Worm (Caenorhabditis elegans) whole organism, young adult: ENCODE data around the gene npp-15.
A peak's percentile ranks its signal among the peaks of the same experiment; 100 is the strongest.

ENCODE experiments used
- B0019.2 ChIP-seq: fragments of 200-800 bp; sonication (Bioruptor generic); conservative IDR thresholded peaks from 2 replicates; pipeline ENCODE4 v1.3.6; 2022; ENCODE audit warnings: missing genetic modification reagents, missing genetic modification characterization, missing compliant biosample characterization
- B0261.1 ChIP-seq: sonication (generic microtip); optimal IDR thresholded peaks from 2 replicates; lab custom pipeline; 2016; ENCODE audit warnings: mild to moderate bottlenecking, missing genetic modification characterization, moderate library complexity, missing compliant biosample characterization
- C06A6.2 ChIP-seq: fragments of 200-800 bp; sonication (Bioruptor generic); conservative IDR thresholded peaks from 2 replicates; pipeline ENCODE4 v1.3.6; 2022; ENCODE audit warnings: missing genetic modification characterization, missing compliant biosample characterization
- F23B12.7 ChIP-seq: sonication (generic microtip); optimal IDR thresholded peaks from 2 replicates; lab custom pipeline; 2017; ENCODE audit warnings: missing genetic modification characterization, mild to moderate bottlenecking, missing compliant biosample characterization, antibody characterized with exemption, moderate library complexity; ENCODE audit not compliant: insufficient read depth
- F57A8.1 ChIP-seq: fragments of 200-800 bp; sonication (Bioruptor generic); optimal IDR thresholded peaks from 2 replicates; lab custom pipeline; 2018; ENCODE audit warnings: mild to moderate bottlenecking, missing genetic modification characterization, moderate library complexity, missing compliant biosample characterization
- T26A5.8 ChIP-seq: sonication (generic microtip); optimal IDR thresholded peaks from 2 replicates; lab custom pipeline; 2016; ENCODE audit warnings: missing genetic modification characterization, missing compliant biosample characterization
- Y67H2A.10 ChIP-seq: fragments of 200-800 bp; sonication (Bioruptor generic); conservative IDR thresholded peaks from 2 replicates; pipeline ENCODE4 v1.3.6; 2022; ENCODE audit warnings: missing genetic modification reagents, missing genetic modification characterization, missing compliant biosample characterization
- ZK185.1 ChIP-seq: sonication (generic microtip); optimal IDR thresholded peaks from 2 replicates; lab custom pipeline; 2016; ENCODE audit warnings: mild to moderate bottlenecking, missing genetic modification characterization, missing compliant biosample characterization; ENCODE audit not compliant: poor library complexity, severe bottlenecking
- aptf-2 ChIP-seq: fragments of 200-800 bp; sonication (Bioruptor generic); conservative IDR thresholded peaks from 2 replicates; pipeline ENCODE4 v1.3.6; 2022; ENCODE audit warnings: missing genetic modification reagents, missing genetic modification characterization, missing compliant biosample characterization
- attf-5 ChIP-seq: fragments of 200-800 bp; sonication (Bioruptor generic); optimal IDR thresholded peaks from 2 replicates; lab custom pipeline; 2018; ENCODE audit warnings: mild to moderate bottlenecking, missing genetic modification characterization, missing compliant biosample characterization
- ceh-100 ChIP-seq: fragments of 200-800 bp; sonication (Bioruptor generic); IDR thresholded peaks from 2 replicates; pipeline ENCODE4 v1.3.6; 2022; ENCODE audit warnings: missing genetic modification reagents, missing genetic modification characterization, missing compliant biosample characterization
- ceh-79 ChIP-seq: sonication (generic microtip); optimal IDR thresholded peaks from 2 replicates; lab custom pipeline; 2017; ENCODE audit warnings: mild to moderate bottlenecking, missing genetic modification characterization, missing compliant biosample characterization
- efl-1 ChIP-seq: fragments of 150-350 bp; optimal IDR thresholded peaks from 2 replicates; lab custom pipeline; 2014; ENCODE audit warnings: missing biosample characterization, missing genetic modification reagents, missing genetic modification characterization
- egl-44 ChIP-seq: fragments of 200-800 bp; sonication (Bioruptor generic); IDR thresholded peaks from 2 replicates; pipeline ENCODE4 v1.3.6; 2022; ENCODE audit warnings: missing genetic modification reagents, missing genetic modification characterization, missing compliant biosample characterization
- ekl-4 ChIP-seq: fragments of 200-800 bp; sonication (Bioruptor generic); IDR thresholded peaks from 2 replicates; pipeline ENCODE4 v1.3.6; 2022; ENCODE audit warnings: missing genetic modification reagents, missing genetic modification characterization, missing compliant biosample characterization
- hlh-26 ChIP-seq: fragments of 200-800 bp; sonication (Bioruptor generic); conservative IDR thresholded peaks from 2 replicates; pipeline ENCODE4 v1.3.6; 2022; ENCODE audit warnings: missing genetic modification reagents, missing genetic modification characterization, missing compliant biosample characterization
- hmg-1.2 ChIP-seq: fragments of 200-800 bp; sonication (Bioruptor generic); IDR thresholded peaks from 2 replicates; pipeline ENCODE4 v1.3.6; 2022; ENCODE audit warnings: missing genetic modification reagents, missing genetic modification characterization, missing compliant biosample characterization
- lag-1 ChIP-seq: fragments of 200-800 bp; sonication (Bioruptor generic); IDR thresholded peaks from 2 replicates; pipeline ENCODE4 v1.3.6; 2022; ENCODE audit warnings: missing genetic modification reagents, missing genetic modification characterization, missing compliant biosample characterization
- lin-26 ChIP-seq: fragments of 200-800 bp; sonication (Bioruptor generic); IDR thresholded peaks from 2 replicates; pipeline ENCODE4 v1.3.6; 2022; ENCODE audit warnings: missing genetic modification reagents, missing genetic modification characterization, missing compliant biosample characterization
- lin-35 ChIP-seq, 3 experiments: fragments of 150-350 bp in 2 of 3; sonication (generic microtip) in 1 of 3; optimal IDR thresholded peaks; 2 replicates each; lab custom pipeline; 2014 to 2018; ENCODE audit warnings: missing biosample characterization in 3 of 3, missing genetic modification characterization in 3 of 3, missing genetic modification reagents in 3 of 3
- lin-40 ChIP-seq: sonication (generic microtip); optimal IDR thresholded peaks from 2 replicates; lab custom pipeline; 2016; ENCODE audit warnings: missing genetic modification characterization, mild to moderate bottlenecking, missing compliant biosample characterization, missing genotype, missing genetic modification reagents
- lir-1 ChIP-seq: fragments of 200-800 bp; sonication (Bioruptor generic); conservative IDR thresholded peaks from 2 replicates; pipeline ENCODE4 v1.3.6; 2022; ENCODE audit warnings: missing genetic modification reagents, missing genetic modification characterization, missing compliant biosample characterization
- madf-6 ChIP-seq: fragments of 200-800 bp; sonication (Bioruptor generic); IDR thresholded peaks from 2 replicates; pipeline ENCODE4 v1.3.6; 2022; ENCODE audit warnings: missing genetic modification reagents, missing genetic modification characterization, missing compliant biosample characterization
- mes-4 ChIP-seq: sonication (generic microtip); optimal IDR thresholded peaks from 2 replicates; lab custom pipeline; 2016; ENCODE audit warnings: missing genotype, missing genetic modification characterization, missing compliant biosample characterization
- nfyb-1 ChIP-seq: fragments of 200-800 bp; sonication (Bioruptor generic); IDR thresholded peaks from 2 replicates; pipeline ENCODE4 v1.3.6; 2022; ENCODE audit warnings: missing genetic modification reagents, missing genetic modification characterization, missing compliant biosample characterization
- nhr-80 ChIP-seq: sonication (generic microtip); optimal IDR thresholded peaks from 2 replicates; lab custom pipeline; 2016; ENCODE audit warnings: missing genetic modification characterization, missing compliant biosample characterization
- pbrm-1 ChIP-seq: fragments of 200-800 bp; sonication (Bioruptor generic); IDR thresholded peaks from 2 replicates; pipeline ENCODE4 v1.3.6; 2022; ENCODE audit warnings: missing genetic modification reagents, missing genetic modification characterization, missing compliant biosample characterization
- pha-4 ChIP-seq: fragments of 150-350 bp; sonication (generic microtip); optimal IDR thresholded peaks from 2 replicates; lab custom pipeline; 2014; ENCODE audit warnings: missing biosample characterization, missing genetic modification reagents, missing genetic modification characterization
- rpc-1 ChIP-seq, 2 experiments: fragments of 150-350 bp in 1 of 2; sonication (generic microtip) in 1 of 2; optimal IDR thresholded peaks; 2 replicates each; lab custom pipeline; 2014 to 2018; ENCODE audit warnings: missing biosample characterization in 1 of 2, missing genetic modification characterization in 1 of 2, missing genetic modification reagents in 1 of 2, missing genotype in 1 of 2
- snpc-3.4 ChIP-seq: sonication (generic microtip); optimal IDR thresholded peaks from 2 replicates; lab custom pipeline; 2017; ENCODE audit warnings: missing genetic modification characterization, mild to moderate bottlenecking, missing compliant biosample characterization, antibody characterized with exemption, moderate library complexity, missing genotype, missing genetic modification reagents
- snpc-4 ChIP-seq, 5 experiments: fragments of 150-350 bp in 1 of 5; sonication (generic microtip) in 4 of 5; optimal IDR thresholded peaks; 2 replicates each; lab custom pipeline; 2014 to 2018; ENCODE audit warnings: missing genetic modification characterization in 5 of 5, missing biosample characterization in 3 of 5, antibody characterized with exemption in 2 of 5, mild to moderate bottlenecking in 2 of 5, missing compliant biosample characterization in 2 of 5, missing genotype in 2 of 5, moderate library complexity in 2 of 5, missing genetic modification reagents in 1 of 5
- somi-1 ChIP-seq: fragments of 200-800 bp; sonication (Bioruptor generic); optimal IDR thresholded peaks from 2 replicates; lab custom pipeline; 2018; ENCODE audit warnings: mild to moderate bottlenecking, missing genetic modification characterization, missing compliant biosample characterization
- xnd-1 ChIP-seq: sonication (generic microtip); optimal IDR thresholded peaks from 2 replicates; lab custom pipeline; 2016; ENCODE audit warnings: missing genotype, missing genetic modification reagents, missing genetic modification characterization, missing compliant biosample characterization
- zfh-2 ChIP-seq: fragments of 200-800 bp; sonication (Bioruptor generic); conservative IDR thresholded peaks from 2 replicates; pipeline ENCODE4 v1.3.6; 2022; ENCODE audit warnings: missing genetic modification reagents, missing genetic modification characterization, missing compliant biosample characterization
- ztf-25 ChIP-seq: fragments of 200-800 bp; sonication (Bioruptor generic); IDR thresholded peaks from 2 replicates; pipeline ENCODE4 v1.3.6; 2022; ENCODE audit warnings: missing genetic modification reagents, missing genetic modification characterization, missing compliant biosample characterization
- ztf-26 ChIP-seq: sonication (generic microtip); optimal IDR thresholded peaks from 2 replicates; lab custom pipeline; 2017; ENCODE audit warnings: missing genetic modification characterization, missing compliant biosample characterization

npp-15 gene

DNA sequence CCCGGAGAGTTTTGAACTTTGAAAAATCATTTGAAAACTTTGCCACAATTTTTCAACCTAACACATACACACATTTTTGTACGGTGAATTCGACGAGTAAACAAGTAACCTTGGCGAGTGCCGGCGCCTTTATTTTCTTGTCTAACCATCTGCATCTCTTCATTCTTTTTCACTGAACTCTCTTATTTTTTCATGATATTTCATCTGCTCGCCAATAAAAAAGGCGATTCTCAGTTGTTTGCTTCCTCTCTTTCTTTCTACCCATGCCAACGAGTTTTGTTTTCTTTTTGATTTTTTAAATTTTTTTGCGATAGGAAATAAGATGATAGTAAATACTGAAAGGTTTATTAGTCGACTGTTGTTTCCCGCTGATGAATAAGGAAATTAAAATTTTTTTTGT lies 49.9 kb downstream of the npp-15 start:
- TF ChIP-seq ZK185.1 = peak; percentile 33
- TF ChIP-seq pbrm-1 (GFP tag; lab: Robert Waterston, UW) = peak; percentile 38
- TF ChIP-seq somi-1 = no peak
- no peak for TF ChIP-seq xnd-1
- peak; percentile 93 for TF ChIP-seq hmg-1.2 (GFP tag; lab: Robert Waterston, UW)
- no peak for TF ChIP-seq ztf-26
- TF ChIP-seq nfyb-1 (GFP tag; lab: Robert Waterston, UW) = no peak
- TF ChIP-seq snpc-4 (GFP tag; optimal IDR thresholded peaks at IDR 0.05; lab: Kevin White, UChicago) = no peak
- no peak for TF ChIP-seq snpc-4 (tag; optimal IDR thresholded peaks at IDR 0.05; lab: Kevin White, UChicago)
- no peak for TF ChIP-seq F57A8.1 (GFP tag; lab: Kevin White, UChicago)
- TF ChIP-seq B0019.2 = no peak
- no peak for TF ChIP-seq Y67H2A.10
- TF ChIP-seq nhr-80 (tag; lab: Kevin White, UChicago) = peak; percentile 38
- TF ChIP-seq snpc-3.4 (tag; lab: Kevin White, UChicago) = no peak
- TF ChIP-seq F23B12.7 = no peak
- TF ChIP-seq lin-26 (GFP tag; lab: Robert Waterston, UW) = no peak
- TF ChIP-seq T26A5.8 = no peak
- peak; percentile 59 for TF ChIP-seq attf-5
- TF ChIP-seq lin-40 (tag; lab: Kevin White, UChicago) = peak; percentile 15
- no peak for TF ChIP-seq ceh-79
- TF ChIP-seq B0261.1 (tag; lab: Kevin White, UChicago) = peak; percentile 41
- TF ChIP-seq lag-1 (GFP tag; lab: Robert Waterston, UW) = no peak
- peak; percentile 14 for TF ChIP-seq pha-4 (tag; lab: Kevin White, UChicago)
- TF ChIP-seq, all 124 proteins: peak for 8

DNA sequence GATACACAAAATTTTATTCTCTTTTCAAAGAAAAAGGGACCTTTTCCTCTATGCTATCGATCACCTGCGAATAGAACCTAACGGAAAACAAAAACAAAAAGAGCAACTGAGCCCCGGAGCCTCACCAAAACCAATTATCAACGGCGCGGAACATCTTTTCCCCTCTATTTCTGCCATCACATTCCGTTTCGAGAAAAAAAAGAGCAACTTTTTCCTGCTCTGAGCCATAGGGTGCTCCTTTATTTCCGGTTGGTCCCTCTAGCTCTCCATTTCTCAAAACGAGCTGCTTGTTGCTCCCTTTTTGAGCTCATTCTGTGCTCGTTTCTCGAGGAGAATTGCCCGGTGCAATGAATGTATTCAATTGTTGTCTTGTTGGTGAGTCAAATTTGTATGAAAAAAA lies 50.8 kb downstream of the npp-15 start, which contains the start of gene clp-1:
Gene clp-1, plus strand, starts transcription at position 301 of the 400 bp plus-strand sequence.
- TF ChIP-seq lin-35 (GFP tag; optimal IDR thresholded peaks at IDR 0.05; lab: Kevin White, UChicago) (no peak), efl-1 (GFP tag; lab: Kevin White, UChicago) (no peak), mes-4 (tag; lab: Kevin White, UChicago) (no peak), aptf-2 (GFP tag; lab: Robert Waterston, UW) (no peak), rpc-1 (optimal IDR thresholded peaks at IDR 0.05; lab: Kevin White, UChicago) (no peak), rpc-1 (tag; optimal IDR thresholded peaks at IDR 0.05; lab: Kevin White, UChicago) (no peak), pha-4 (tag; lab: Kevin White, UChicago) (no peak), egl-44 (GFP tag; lab: Robert Waterston, UW) (no peak), lir-1 (GFP tag; lab: Robert Waterston, UW) (no peak)
- TF ChIP-seq, all 124 proteins: peak for 0

DNA sequence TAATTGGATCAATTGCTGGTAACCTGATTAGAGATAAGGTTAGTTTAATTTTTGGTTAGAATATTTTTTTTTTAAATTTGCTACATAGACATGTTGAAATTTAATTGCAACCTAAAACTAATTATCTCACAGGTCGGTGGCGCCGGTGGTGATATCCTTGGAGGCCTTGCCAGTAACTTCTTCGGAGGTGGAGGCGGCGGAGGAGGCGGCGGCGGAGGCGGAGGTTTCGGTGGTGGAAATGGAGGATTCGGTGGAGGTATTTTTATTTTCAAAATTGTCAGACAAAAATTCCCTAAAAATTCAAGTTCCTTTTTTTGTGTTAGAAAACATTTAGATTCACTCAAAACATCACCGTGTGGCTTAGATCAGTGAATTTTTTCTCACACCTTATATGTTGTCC lies 52.4 kb downstream of the npp-15 start:
- TF ChIP-seq ekl-4 (GFP tag; lab: Robert Waterston, UW) (no peak), zfh-2 (GFP tag; lab: Robert Waterston, UW) (peak; percentile 65), hlh-26 (GFP tag; lab: Robert Waterston, UW) (no peak), snpc-3.4 (tag; lab: Kevin White, UChicago) (no peak), ztf-25 (GFP tag; lab: Robert Waterston, UW) (no peak), C06A6.2 (GFP tag; lab: Robert Waterston, UW) (no peak), madf-6 (GFP tag; lab: Robert Waterston, UW) (peak; percentile 31; the same call in 1 of the 2 replicates), ceh-100 (GFP tag; lab: Robert Waterston, UW) (no peak)
